Worm (Caenorhabditis elegans) whole organism, midembryonic: Measurements from ENCODE around the gene pdhk-2.

Experiments
- T22C8.4 ChIP-seq: fragments of 200-800 bp; sonication (Bioruptor generic); IDR thresholded peaks from 2 replicates; pipeline ENCODE4 v1.3.6; 2022; ENCODE audit warnings: missing genetic modification characterization, missing compliant biosample characterization
- cog-1 ChIP-seq: sonication (generic microtip); optimal IDR thresholded peaks from 2 replicates; lab custom pipeline; 2016; ENCODE audit warnings: missing genetic modification characterization, missing compliant biosample characterization
- flt-1 ChIP-seq: fragments of 200-800 bp; sonication (Bioruptor generic); IDR thresholded peaks from 2 replicates; pipeline ENCODE4 v1.3.6; 2022; ENCODE audit warnings: missing genetic modification characterization, missing compliant biosample characterization
- klf-2 ChIP-seq: fragments of 200-800 bp; sonication (Bioruptor generic); conservative IDR thresholded peaks from 2 replicates; pipeline ENCODE4 v1.3.6; 2022; ENCODE audit warnings: missing genetic modification reagents, missing genetic modification characterization, missing compliant biosample characterization
- med-1 ChIP-seq: sonication (generic microtip); optimal IDR thresholded peaks from 2 replicates; lab custom pipeline; 2017; ENCODE audit warnings: missing genetic modification characterization, mild to moderate bottlenecking, missing compliant biosample characterization, antibody characterized with exemption, missing genetic modification reagents; ENCODE audit not compliant: insufficient read depth
- ref-1 ChIP-seq: fragments of 200-800 bp; sonication (Bioruptor generic); conservative IDR thresholded peaks from 2 replicates; pipeline ENCODE4 v1.3.6; 2022; ENCODE audit warnings: missing genetic modification reagents, missing genetic modification characterization, missing compliant biosample characterization
- tab-1 ChIP-seq: fragments of 200-800 bp; sonication (Bioruptor generic); IDR thresholded peaks from 2 replicates; pipeline ENCODE4 v1.3.6; 2022; ENCODE audit warnings: missing genetic modification characterization, missing compliant biosample characterization
- ztf-23 ChIP-seq: fragments of 200-800 bp; sonication (Bioruptor generic); IDR thresholded peaks from 2 replicates; pipeline ENCODE4 v1.3.6; 2022; ENCODE audit warnings: missing genetic modification reagents, missing genetic modification characterization, missing compliant biosample characterization
- ztf-29 ChIP-seq: fragments of 200-800 bp; sonication (Bioruptor generic); IDR thresholded peaks from 2 replicates; pipeline ENCODE4 v1.3.6; 2022; ENCODE audit warnings: missing genetic modification reagents, missing genetic modification characterization, missing compliant biosample characterization

The pdhk-2 gene

ce11 chrIII:8748620-8749019 is 7.4 kb upstream of the pdhk-2 start:
- TF ChIP-seq med-1 (GFP tag; lab: Kevin White, UChicago) (no peak), klf-2 (GFP tag; lab: Robert Waterston, UW) (no peak), flt-1 (no peak), ztf-23 (GFP tag; lab: Robert Waterston, UW) (no peak), ztf-29 (GFP tag; lab: Robert Waterston, UW) (no peak), ref-1 (no peak), cog-1 (tag; lab: Kevin White, UChicago) (no peak), tab-1 (GFP tag; lab: Robert Waterston, UW) (no peak), T22C8.4 (GFP tag; lab: Robert Waterston, UW) (no peak)

ce11 chrIII:8745214-8745613 is 4.0 kb upstream of the pdhk-2 start:
- TF ChIP-seq klf-2 (GFP tag; lab: Robert Waterston, UW), result no peak

- TF ChIP-seq tab-1 (GFP tag; lab: Robert Waterston, UW) (no peak), ztf-23 (GFP tag; lab: Robert Waterston, UW) (no peak), klf-2 (GFP tag; lab: Robert Waterston, UW) (no peak), med-1 (GFP tag; lab: Kevin White, UChicago) (no peak), cog-1 (tag; lab: Kevin White, UChicago) (no peak), ref-1 (no peak), T22C8.4 (GFP tag; lab: Robert Waterston, UW) (no peak), ztf-29 (GFP tag; lab: Robert Waterston, UW) (no peak), flt-1 (no peak)
Measured at ce11 chrIII:8744765-8745164, 3.6 kb upstream of the pdhk-2 start.

- TF ChIP-seq tab-1 (GFP tag; lab: Robert Waterston, UW) (no peak), T22C8.4 (GFP tag; lab: Robert Waterston, UW) (no peak), flt-1 (no peak), ztf-23 (GFP tag; lab: Robert Waterston, UW) (no peak)
Measured at ce11 chrIII:8743796-8744404, 2.7 kb upstream of the pdhk-2 start, which contains the start of gene ZK370.6. TSS of gene ZK370.6 (minus strand) at chrIII:8743846.

- TF ChIP-seq klf-2 (GFP tag; lab: Robert Waterston, UW) (no peak), ztf-23 (GFP tag; lab: Robert Waterston, UW) (no peak), ztf-29 (GFP tag; lab: Robert Waterston, UW) (no peak), T22C8.4 (GFP tag; lab: Robert Waterston, UW) (no peak), ref-1 (no peak), med-1 (GFP tag; lab: Kevin White, UChicago) (no peak), tab-1 (GFP tag; lab: Robert Waterston, UW) (no peak), flt-1 (no peak), cog-1 (tag; lab: Kevin White, UChicago) (no peak)
Measured at ce11 chrIII:8742584-8742983, 1.4 kb upstream of the pdhk-2 start.

ce11 chrIII:8741955-8742354 is 743 bp upstream of the pdhk-2 start:
- no peak for TF ChIP-seq T22C8.4 (GFP tag; lab: Robert Waterston, UW)
- TF ChIP-seq tab-1 (GFP tag; lab: Robert Waterston, UW), result no peak
- TF ChIP-seq ref-1, result no peak
- TF ChIP-seq klf-2 (GFP tag; lab: Robert Waterston, UW), result no peak

ce11 chrIII:8739786-8740185 is 1.4 kb downstream of the pdhk-2 start:
- TF ChIP-seq T22C8.4 (GFP tag; lab: Robert Waterston, UW), result no peak
- TF ChIP-seq flt-1, result no peak
- no peak for TF ChIP-seq klf-2 (GFP tag; lab: Robert Waterston, UW)
- TF ChIP-seq med-1 (GFP tag; lab: Kevin White, UChicago), result no peak
- TF ChIP-seq tab-1 (GFP tag; lab: Robert Waterston, UW), result no peak
- no peak for TF ChIP-seq cog-1 (tag; lab: Kevin White, UChicago)
- no peak for TF ChIP-seq ref-1
- no peak for TF ChIP-seq ztf-23 (GFP tag; lab: Robert Waterston, UW)
- no peak for TF ChIP-seq ztf-29 (GFP tag; lab: Robert Waterston, UW)

ce11 chrIII:8739126-8739525 is 2.1 kb downstream of the pdhk-2 start:
- TF ChIP-seq ref-1, result no peak
- TF ChIP-seq tab-1 (GFP tag; lab: Robert Waterston, UW), result no peak
- TF ChIP-seq flt-1, result no peak
- TF ChIP-seq med-1 (GFP tag; lab: Kevin White, UChicago), result no peak
- TF ChIP-seq cog-1 (tag; lab: Kevin White, UChicago), result no peak
- no peak for TF ChIP-seq ztf-29 (GFP tag; lab: Robert Waterston, UW)
- TF ChIP-seq ztf-23 (GFP tag; lab: Robert Waterston, UW), result no peak
- no peak for TF ChIP-seq klf-2 (GFP tag; lab: Robert Waterston, UW)
- no peak for TF ChIP-seq T22C8.4 (GFP tag; lab: Robert Waterston, UW)

- TF ChIP-seq tab-1 (GFP tag; lab: Robert Waterston, UW), result no peak
- no peak for TF ChIP-seq ztf-23 (GFP tag; lab: Robert Waterston, UW)
- no peak for TF ChIP-seq ztf-29 (GFP tag; lab: Robert Waterston, UW)
- no peak for TF ChIP-seq klf-2 (GFP tag; lab: Robert Waterston, UW)
- no peak for TF ChIP-seq med-1 (GFP tag; lab: Kevin White, UChicago)
- no peak for TF ChIP-seq T22C8.4 (GFP tag; lab: Robert Waterston, UW)
- TF ChIP-seq flt-1, result no peak
- no peak for TF ChIP-seq cog-1 (tag; lab: Kevin White, UChicago)
- no peak for TF ChIP-seq ref-1
Measured at ce11 chrIII:8738289-8738688, 2.9 kb downstream of the pdhk-2 start.

- TF ChIP-seq ref-1, result no peak
- TF ChIP-seq ztf-23 (GFP tag; lab: Robert Waterston, UW), result no peak
- TF ChIP-seq klf-2 (GFP tag; lab: Robert Waterston, UW), result no peak
- no peak for TF ChIP-seq ztf-29 (GFP tag; lab: Robert Waterston, UW)
- no peak for TF ChIP-seq med-1 (GFP tag; lab: Kevin White, UChicago)
- TF ChIP-seq flt-1, result no peak
- TF ChIP-seq cog-1 (tag; lab: Kevin White, UChicago), result no peak
- no peak for TF ChIP-seq T22C8.4 (GFP tag; lab: Robert Waterston, UW)
- no peak for TF ChIP-seq tab-1 (GFP tag; lab: Robert Waterston, UW)
Measured at ce11 chrIII:8737391-8737790, 3.8 kb downstream of the pdhk-2 start.
